Worm (Caenorhabditis elegans): ENCODE measurements around the gene spe-45.

Gene spe-45

DNA sequence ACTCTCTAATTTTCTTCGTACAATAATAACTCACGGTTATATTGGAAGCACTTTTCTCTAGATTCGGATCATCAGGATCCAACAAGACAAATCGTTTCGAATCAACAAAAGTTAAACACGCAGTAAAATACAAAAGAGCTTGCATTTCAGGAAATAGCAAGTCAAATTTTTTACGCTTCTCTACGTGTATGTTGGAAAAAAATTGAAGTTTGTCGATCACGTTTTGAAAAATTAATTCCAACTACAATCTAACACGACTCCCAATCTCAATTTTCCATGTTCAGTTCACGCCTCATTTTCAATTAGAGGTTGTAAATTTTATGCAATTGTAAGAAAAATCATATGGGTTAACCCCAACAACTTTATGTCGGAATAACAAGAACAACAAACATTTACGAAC lies at the start of gene spe-45:
spe-45 (minus strand) TSS at position 145 of the 400 bp plus-strand sequence.
- TF ChIP-seq ztf-29 (GFP tag; IDR thresholded peaks at IDR 0.05) (no peak), med-1 (GFP tag; optimal IDR thresholded peaks at IDR 0.05; ENCODE audit: insufficient read depth) (no peak), T22C8.4 (GFP tag; IDR thresholded peaks at IDR 0.05) (no peak), tab-1 (GFP tag; IDR thresholded peaks at IDR 0.05) (no peak), cog-1 (tag; optimal IDR thresholded peaks at IDR 0.05) (no peak), klf-2 (GFP tag; conservative IDR thresholded peaks at IDR 0.05) (no peak), ztf-23 (GFP tag; IDR thresholded peaks at IDR 0.05) (no peak), ref-1 (GFP tag; conservative IDR thresholded peaks at IDR 0.05) (no peak)

DNA sequence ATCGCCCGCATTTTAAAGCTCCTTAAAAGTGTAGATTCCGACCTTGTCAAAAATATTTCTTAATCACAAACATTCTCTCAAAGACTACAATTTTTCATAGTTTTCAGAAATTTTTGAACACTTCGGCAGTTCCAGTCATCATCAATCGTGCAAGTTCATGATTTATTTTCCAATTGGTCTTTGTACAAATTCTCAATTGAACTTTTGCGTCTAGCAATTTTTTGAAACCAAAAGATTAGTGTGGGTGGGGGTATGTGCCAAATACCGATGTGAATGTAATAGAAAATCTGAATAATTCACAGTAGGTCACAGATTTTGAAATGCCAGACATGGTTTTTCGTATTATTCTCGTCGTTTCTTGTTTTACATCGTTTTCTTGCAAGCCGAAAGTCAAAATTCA lies 48.5 kb upstream of the spe-45 start, which contains the start of gene clec-185:
clec-185 (plus strand) TSS at position 301 of the 400 bp plus-strand sequence.
- TF ChIP-seq ztf-23 (GFP tag; IDR thresholded peaks at IDR 0.05) (no peak), tab-1 (GFP tag; IDR thresholded peaks at IDR 0.05) (no peak), T22C8.4 (GFP tag; IDR thresholded peaks at IDR 0.05) (no peak), cog-1 (tag; optimal IDR thresholded peaks at IDR 0.05) (no peak), ztf-29 (GFP tag; IDR thresholded peaks at IDR 0.05) (no peak), med-1 (GFP tag; optimal IDR thresholded peaks at IDR 0.05; ENCODE audit: insufficient read depth) (no peak), klf-2 (GFP tag; conservative IDR thresholded peaks at IDR 0.05) (no peak)

DNA sequence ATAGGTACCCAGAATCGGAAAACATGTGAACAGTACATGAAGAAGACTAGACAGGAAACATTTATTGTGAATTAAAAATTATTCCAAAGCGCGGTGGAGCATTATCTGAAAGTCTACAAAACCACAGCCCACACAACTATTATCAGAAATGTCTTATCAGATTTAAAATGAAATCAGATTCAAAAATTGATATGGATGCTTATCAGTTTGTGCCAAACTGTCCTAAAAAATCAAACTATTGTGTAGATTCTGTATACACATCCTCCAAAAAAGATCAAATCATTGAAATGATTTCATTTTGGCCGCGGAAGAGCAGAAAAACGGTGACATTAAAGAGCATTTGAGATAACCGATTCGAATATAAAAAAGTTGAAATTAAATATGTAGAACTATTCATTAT lies 45.5 kb upstream of the spe-45 start, which contains the start of gene irg-4:
irg-4 (plus strand) TSS at position 392 of the 400 bp plus-strand sequence.
- TF ChIP-seq flt-1 (GFP tag; IDR thresholded peaks at IDR 0.05) (no peak), med-1 (GFP tag; optimal IDR thresholded peaks at IDR 0.05; ENCODE audit: insufficient read depth) (no peak), ztf-29 (GFP tag; IDR thresholded peaks at IDR 0.05) (no peak), T22C8.4 (GFP tag; IDR thresholded peaks at IDR 0.05) (no peak), tab-1 (GFP tag; IDR thresholded peaks at IDR 0.05) (no peak), ref-1 (GFP tag; conservative IDR thresholded peaks at IDR 0.05) (no peak)

DNA sequence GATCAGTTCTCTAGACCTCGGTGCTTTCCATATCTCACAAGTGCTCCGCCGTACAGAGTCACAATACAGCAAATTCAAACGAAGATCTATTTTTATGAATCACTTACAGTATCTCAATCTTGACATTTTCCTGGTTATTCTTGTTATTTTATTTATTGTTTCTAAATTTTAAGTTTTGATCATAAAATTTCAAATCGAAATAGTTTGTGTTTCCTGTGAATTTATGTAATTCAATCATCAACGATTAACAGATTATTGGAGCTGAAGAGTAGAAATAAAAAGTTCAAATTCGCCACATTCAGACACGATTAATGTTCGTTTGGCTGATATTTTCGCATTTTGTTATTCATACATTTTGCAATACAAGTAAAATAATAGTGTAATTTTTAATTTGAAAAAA lies 42.4 kb upstream of the spe-45 start, which contains the start of gene clec-184:
clec-184 (plus strand) TSS at position 301 of the 400 bp plus-strand sequence.
- TF ChIP-seq flt-1 (GFP tag; IDR thresholded peaks at IDR 0.05) (no peak), klf-2 (GFP tag; conservative IDR thresholded peaks at IDR 0.05) (no peak)

DNA sequence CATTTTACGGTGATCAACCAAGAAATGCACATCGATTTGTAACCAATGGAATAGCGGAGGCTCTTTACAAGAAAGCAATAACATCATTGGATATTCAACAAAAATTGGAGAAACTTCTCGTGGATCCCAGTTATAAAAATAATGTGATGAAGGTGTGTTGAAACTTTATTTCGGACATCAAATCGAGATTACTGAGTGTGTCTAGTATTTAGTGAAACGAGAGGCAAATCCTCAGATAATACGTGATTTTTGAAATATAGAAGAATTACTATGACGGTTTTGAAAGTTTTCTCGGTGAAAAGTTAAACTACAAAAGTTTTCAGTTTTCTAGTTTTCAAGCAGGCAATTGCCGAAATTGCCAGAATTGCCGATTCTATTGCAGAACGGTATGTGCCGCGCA lies 41.9 kb upstream of the spe-45 start:
- TF ChIP-seq cog-1 (tag; optimal IDR thresholded peaks at IDR 0.05): no peak
- no peak for TF ChIP-seq flt-1 (GFP tag; IDR thresholded peaks at IDR 0.05)
- TF ChIP-seq ztf-23 (GFP tag; IDR thresholded peaks at IDR 0.05): no peak
- no peak for TF ChIP-seq klf-2 (GFP tag; conservative IDR thresholded peaks at IDR 0.05)
- TF ChIP-seq T22C8.4 (GFP tag; IDR thresholded peaks at IDR 0.05): no peak
- TF ChIP-seq tab-1 (GFP tag; IDR thresholded peaks at IDR 0.05): no peak
- no peak for TF ChIP-seq med-1 (GFP tag; optimal IDR thresholded peaks at IDR 0.05; ENCODE audit: insufficient read depth)
- TF ChIP-seq ref-1 (GFP tag; conservative IDR thresholded peaks at IDR 0.05): no peak
- TF ChIP-seq ztf-29 (GFP tag; IDR thresholded peaks at IDR 0.05): no peak

DNA sequence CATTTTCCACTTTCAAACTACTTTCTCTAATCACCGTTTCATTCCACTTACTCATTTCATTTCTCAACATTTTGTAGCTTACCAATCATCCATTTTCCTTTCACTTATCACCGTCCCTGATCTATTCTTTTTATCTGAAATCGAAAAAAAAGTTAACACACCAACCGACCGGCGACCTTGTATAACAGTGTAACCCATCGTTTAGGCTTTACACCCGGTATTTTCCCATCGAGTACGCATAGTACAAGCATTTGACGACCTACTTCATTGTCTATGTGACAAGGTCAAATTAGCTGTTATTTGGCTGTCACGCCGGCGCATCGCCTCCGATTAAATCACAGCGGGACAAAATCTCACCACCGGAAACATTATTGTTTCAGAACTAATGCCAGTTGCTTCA lies 39.6 kb upstream of the spe-45 start:
- TF ChIP-seq flt-1 (GFP tag; IDR thresholded peaks at IDR 0.05) (no peak), klf-2 (GFP tag; conservative IDR thresholded peaks at IDR 0.05) (no peak)

DNA sequence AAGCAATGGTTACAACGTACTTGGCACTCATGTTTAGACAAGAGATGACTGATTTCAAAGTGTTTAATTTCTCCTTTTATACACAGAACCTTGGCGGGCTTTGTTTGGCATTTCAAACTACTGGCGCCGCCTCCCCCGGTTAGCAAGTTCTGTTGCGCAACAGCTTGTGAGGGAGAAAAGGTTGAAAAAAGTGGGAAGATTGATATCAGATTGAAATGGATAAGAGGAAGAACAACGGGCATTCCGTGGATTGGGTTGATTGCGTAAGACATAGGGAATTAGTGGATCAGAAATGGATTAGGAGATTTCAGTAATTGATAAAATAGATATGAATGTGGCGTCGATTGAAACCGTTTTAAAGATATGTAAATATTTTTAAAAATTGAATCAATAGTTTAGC lies 38.6 kb upstream of the spe-45 start, which contains the start of gene col-130:
col-130 (minus strand) TSS at position 50 of the 400 bp plus-strand sequence.
- no peak for TF ChIP-seq tab-1 (GFP tag; IDR thresholded peaks at IDR 0.05)
- TF ChIP-seq cog-1 (tag; optimal IDR thresholded peaks at IDR 0.05): no peak
- TF ChIP-seq ztf-23 (GFP tag; IDR thresholded peaks at IDR 0.05): no peak
- no peak for TF ChIP-seq med-1 (GFP tag; optimal IDR thresholded peaks at IDR 0.05; ENCODE audit: insufficient read depth)
- no peak for TF ChIP-seq ref-1 (GFP tag; conservative IDR thresholded peaks at IDR 0.05)
- no peak for TF ChIP-seq flt-1 (GFP tag; IDR thresholded peaks at IDR 0.05)
- TF ChIP-seq ztf-29 (GFP tag; IDR thresholded peaks at IDR 0.05): no peak
- no peak for TF ChIP-seq klf-2 (GFP tag; conservative IDR thresholded peaks at IDR 0.05)
- TF ChIP-seq T22C8.4 (GFP tag; IDR thresholded peaks at IDR 0.05): no peak

DNA sequence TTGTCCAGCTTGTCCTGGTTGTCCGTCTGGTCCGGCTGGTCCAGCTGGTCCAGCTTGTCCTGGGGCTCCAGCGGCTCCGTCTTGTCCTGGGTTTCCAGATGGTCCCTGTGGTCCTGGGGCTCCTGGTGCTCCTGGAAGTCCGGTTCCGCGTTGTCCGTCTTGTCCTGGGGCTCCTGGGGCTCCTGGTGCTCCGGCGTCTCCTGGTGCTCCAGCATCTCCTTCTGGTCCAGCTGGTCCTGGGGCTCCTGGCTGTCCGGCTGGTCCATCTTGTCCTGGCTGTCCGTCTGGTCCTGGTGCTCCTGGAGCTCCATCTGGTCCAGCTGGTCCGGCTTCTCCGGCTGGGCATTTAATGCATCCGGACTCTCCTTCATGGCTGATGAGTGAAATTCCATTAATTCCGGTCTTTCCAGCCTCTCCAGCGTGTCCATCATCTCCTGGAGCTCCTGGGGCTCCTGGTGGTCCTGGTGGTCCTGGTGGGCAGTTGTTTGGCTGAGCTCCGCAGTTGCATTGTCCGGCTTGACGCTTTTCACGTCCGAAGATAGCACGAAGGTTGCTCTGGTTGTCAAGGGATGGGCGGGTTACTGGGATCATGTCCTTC lies 37.9 kb upstream of the spe-45 start:
- TF ChIP-seq ref-1 (GFP tag; conservative IDR thresholded peaks at IDR 0.05): no peak
- 0 out of 2 replicates have a peak, but pooled peaks have one; percentile 31 for TF ChIP-seq tab-1 (GFP tag; IDR thresholded peaks at IDR 0.05)
- no peak for TF ChIP-seq ztf-23 (GFP tag; IDR thresholded peaks at IDR 0.05)
- TF ChIP-seq T22C8.4 (GFP tag; IDR thresholded peaks at IDR 0.05): no peak
- TF ChIP-seq klf-2 (GFP tag; conservative IDR thresholded peaks at IDR 0.05): 0 out of 2 replicates have a peak, but pooled peaks have one; percentile 10

DNA sequence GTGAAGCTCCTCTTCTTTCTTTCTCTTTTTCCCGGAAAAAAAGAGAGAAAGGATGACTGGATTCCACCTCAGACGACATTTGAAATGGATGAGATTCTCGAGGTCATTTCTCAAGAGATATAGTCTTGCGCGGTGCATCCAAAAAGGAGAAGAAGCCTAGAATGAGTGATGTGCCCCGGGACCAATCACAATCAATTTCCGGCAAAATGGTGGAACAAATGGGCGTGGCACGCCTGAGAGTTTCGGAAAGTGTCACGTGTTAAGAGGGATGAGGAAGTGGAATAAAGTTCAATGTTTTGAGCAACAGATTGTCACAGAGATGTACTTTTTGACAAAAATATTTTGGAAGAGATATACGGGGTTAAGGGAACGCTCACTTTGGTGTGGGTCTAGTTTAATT lies 35.7 kb upstream of the spe-45 start:
- no peak for TF ChIP-seq med-1 (GFP tag; optimal IDR thresholded peaks at IDR 0.05; ENCODE audit: insufficient read depth)
- TF ChIP-seq cog-1 (tag; optimal IDR thresholded peaks at IDR 0.05): no peak
- no peak for TF ChIP-seq tab-1 (GFP tag; IDR thresholded peaks at IDR 0.05)
- TF ChIP-seq ztf-23 (GFP tag; IDR thresholded peaks at IDR 0.05): no peak
- no peak for TF ChIP-seq flt-1 (GFP tag; IDR thresholded peaks at IDR 0.05)
- TF ChIP-seq klf-2 (GFP tag; conservative IDR thresholded peaks at IDR 0.05): no peak
- TF ChIP-seq T22C8.4 (GFP tag; IDR thresholded peaks at IDR 0.05): no peak
- TF ChIP-seq ztf-29 (GFP tag; IDR thresholded peaks at IDR 0.05): no peak
- no peak for TF ChIP-seq ref-1 (GFP tag; conservative IDR thresholded peaks at IDR 0.05)

DNA sequence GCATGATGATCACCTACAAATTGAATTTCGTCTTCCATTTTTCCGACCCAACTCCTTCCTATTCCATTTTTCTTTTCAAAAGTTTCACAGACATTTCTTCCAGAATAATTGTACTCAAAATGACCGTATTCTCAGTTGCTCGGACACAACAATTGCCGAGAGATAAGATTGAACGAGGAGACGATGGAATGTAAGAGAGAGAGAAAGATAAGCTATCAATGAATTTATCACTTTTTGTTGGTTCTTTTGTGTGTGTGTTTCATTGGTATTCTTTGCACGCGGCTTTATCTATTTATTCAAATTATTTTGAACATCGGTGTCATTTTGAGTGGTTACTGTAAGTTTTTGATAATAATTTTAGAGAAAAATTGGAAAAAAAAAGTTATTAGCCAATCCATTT lies 30.6 kb upstream of the spe-45 start, which contains the start of gene ugt-65:
ugt-65 (plus strand) TSS at position 229 of the 400 bp plus-strand sequence.
- TF ChIP-seq cog-1 (tag; optimal IDR thresholded peaks at IDR 0.05): no peak
- TF ChIP-seq ztf-29 (GFP tag; IDR thresholded peaks at IDR 0.05): no peak
- no peak for TF ChIP-seq tab-1 (GFP tag; IDR thresholded peaks at IDR 0.05)
- no peak for TF ChIP-seq flt-1 (GFP tag; IDR thresholded peaks at IDR 0.05)
- TF ChIP-seq klf-2 (GFP tag; conservative IDR thresholded peaks at IDR 0.05): no peak
- TF ChIP-seq ztf-23 (GFP tag; IDR thresholded peaks at IDR 0.05): no peak
- TF ChIP-seq T22C8.4 (GFP tag; IDR thresholded peaks at IDR 0.05): no peak
- no peak for TF ChIP-seq ref-1 (GFP tag; conservative IDR thresholded peaks at IDR 0.05)

All from whole organism, midembryonic.